Worm (Caenorhabditis elegans): ENCODE data around the gene kcmf-1.

Gene kcmf-1

ce11 chrIII:7814159-7815055 is 14.8 kb upstream of the kcmf-1 start, which contains the start of gene egl-5:
TSS of gene egl-5 (plus strand) at chrIII:7814374.
- no peak for TF ChIP-seq W03F9.2 (tag; optimal IDR thresholded peaks at IDR 0.05)
- no peak for TF ChIP-seq dao-5 (tag; optimal IDR thresholded peaks at IDR 0.05)
- TF ChIP-seq him-1 (tag; optimal IDR thresholded peaks at IDR 0.05): no peak

ce11 chrIII:7815056-7815366 is 14.2 kb upstream of the kcmf-1 start:
- TF ChIP-seq W03F9.2 (tag; optimal IDR thresholded peaks at IDR 0.05) (no peak), dao-5 (tag; optimal IDR thresholded peaks at IDR 0.05) (no peak)

- TF ChIP-seq W03F9.2 (tag; optimal IDR thresholded peaks at IDR 0.05) (no peak), him-1 (tag; optimal IDR thresholded peaks at IDR 0.05) (no peak), dao-5 (tag; optimal IDR thresholded peaks at IDR 0.05) (no peak)
Measured at ce11 chrIII:7815571-7816348, 13.5 kb upstream of the kcmf-1 start.

DNA sequence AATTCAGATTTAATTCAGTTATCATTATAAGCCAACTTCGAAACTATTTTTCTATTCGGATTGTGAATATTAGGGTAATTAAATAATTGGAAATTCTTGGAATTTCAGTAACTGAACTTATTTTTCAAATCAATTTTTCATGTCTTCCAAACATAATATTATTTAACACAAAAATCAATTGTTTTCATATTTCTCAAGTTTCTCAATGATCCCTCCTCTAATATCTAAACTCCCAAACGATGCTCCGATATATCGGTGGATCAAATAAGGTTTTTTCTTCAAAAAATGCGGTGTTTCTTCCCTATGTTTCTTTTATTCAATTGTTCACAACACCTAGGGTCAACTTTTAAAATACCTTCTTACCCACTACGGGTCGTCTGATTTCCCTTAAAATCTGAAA is 12.7 kb upstream of the kcmf-1 start:
- no peak for TF ChIP-seq dao-5 (tag; optimal IDR thresholded peaks at IDR 0.05)
- TF ChIP-seq W03F9.2 (tag; optimal IDR thresholded peaks at IDR 0.05): no peak
- TF ChIP-seq him-1 (tag; optimal IDR thresholded peaks at IDR 0.05): no peak

DNA sequence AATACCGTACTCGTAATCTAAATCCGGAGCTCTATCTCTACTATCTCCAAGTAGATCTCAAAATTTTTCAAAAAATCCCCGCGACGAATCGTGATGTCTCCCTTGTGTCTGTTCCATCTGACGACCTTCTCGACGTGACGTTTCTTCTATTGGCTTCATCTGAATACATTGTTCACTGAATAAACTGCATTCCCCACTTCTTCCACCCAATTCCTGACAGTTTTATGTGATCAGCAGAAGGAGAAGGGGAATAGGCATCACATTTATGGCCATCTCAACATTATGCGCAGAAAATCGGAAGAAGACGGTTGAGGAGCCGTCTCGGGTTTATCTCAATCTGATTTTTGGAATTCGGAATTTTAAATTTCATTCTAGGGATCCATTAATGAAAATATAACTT is 10.2 kb upstream of the kcmf-1 start:
- TF ChIP-seq dao-5 (tag; optimal IDR thresholded peaks at IDR 0.05) (no peak), W03F9.2 (tag; optimal IDR thresholded peaks at IDR 0.05) (no peak), him-1 (tag; optimal IDR thresholded peaks at IDR 0.05) (no peak)

DNA sequence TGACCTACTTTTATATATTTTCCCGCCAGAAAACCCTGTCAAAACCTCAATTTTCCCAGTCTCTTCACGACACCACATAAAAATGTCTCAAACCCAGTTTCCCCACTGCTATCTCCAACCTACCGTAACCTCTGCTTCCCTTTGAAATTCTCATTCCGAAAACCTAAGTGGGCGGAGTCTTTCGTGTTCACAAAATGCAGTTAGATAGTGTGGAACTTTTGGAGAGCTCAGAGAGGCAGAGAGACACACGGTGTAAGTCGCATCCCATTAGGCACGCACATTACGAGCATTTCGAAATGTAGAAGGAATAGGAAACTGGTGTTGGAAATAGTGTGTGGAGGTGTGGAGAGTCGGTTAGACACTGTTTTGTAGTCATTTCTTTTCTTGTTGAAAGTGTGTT is 9.3 kb upstream of the kcmf-1 start:
- TF ChIP-seq W03F9.2 (tag; optimal IDR thresholded peaks at IDR 0.05): no peak
- TF ChIP-seq him-1 (tag; optimal IDR thresholded peaks at IDR 0.05): no peak
- no peak for TF ChIP-seq dao-5 (tag; optimal IDR thresholded peaks at IDR 0.05)

ce11 chrIII:7823285-7823684 is 5.9 kb upstream of the kcmf-1 start:
- TF ChIP-seq him-1 (tag; optimal IDR thresholded peaks at IDR 0.05) (no peak), dao-5 (tag; optimal IDR thresholded peaks at IDR 0.05) (no peak), W03F9.2 (tag; optimal IDR thresholded peaks at IDR 0.05) (no peak)

ce11 chrIII:7824041-7824440 is 5.2 kb upstream of the kcmf-1 start:
- TF ChIP-seq him-1 (tag; optimal IDR thresholded peaks at IDR 0.05): no peak

ce11 chrIII:7832473-7832872 is 3.3 kb downstream of the kcmf-1 start:
- TF ChIP-seq W03F9.2 (tag; optimal IDR thresholded peaks at IDR 0.05): no peak
- TF ChIP-seq dao-5 (tag; optimal IDR thresholded peaks at IDR 0.05): no peak

DNA sequence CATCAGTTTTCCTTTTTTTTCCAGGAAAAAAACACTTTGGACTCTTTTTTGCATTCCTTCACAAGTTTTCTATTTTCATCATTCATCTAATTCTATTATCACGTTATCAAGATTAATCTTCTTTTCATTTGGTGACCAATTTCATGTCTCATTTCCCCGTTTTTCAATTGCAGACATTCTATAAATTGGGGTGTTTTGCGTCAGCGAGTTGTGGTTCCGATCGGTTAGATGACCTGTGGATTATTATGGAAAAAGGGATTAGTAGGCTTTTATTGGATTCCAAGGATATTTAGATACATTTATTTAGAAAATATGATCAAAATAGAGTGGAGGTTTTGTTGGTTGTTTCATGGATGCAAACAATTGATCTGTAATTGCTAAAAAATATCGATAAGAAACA is 5.6 kb downstream of the kcmf-1 start:
- TF ChIP-seq W03F9.2 (tag; optimal IDR thresholded peaks at IDR 0.05) (no peak), him-1 (tag; optimal IDR thresholded peaks at IDR 0.05) (no peak), dao-5 (tag; optimal IDR thresholded peaks at IDR 0.05) (no peak)

DNA sequence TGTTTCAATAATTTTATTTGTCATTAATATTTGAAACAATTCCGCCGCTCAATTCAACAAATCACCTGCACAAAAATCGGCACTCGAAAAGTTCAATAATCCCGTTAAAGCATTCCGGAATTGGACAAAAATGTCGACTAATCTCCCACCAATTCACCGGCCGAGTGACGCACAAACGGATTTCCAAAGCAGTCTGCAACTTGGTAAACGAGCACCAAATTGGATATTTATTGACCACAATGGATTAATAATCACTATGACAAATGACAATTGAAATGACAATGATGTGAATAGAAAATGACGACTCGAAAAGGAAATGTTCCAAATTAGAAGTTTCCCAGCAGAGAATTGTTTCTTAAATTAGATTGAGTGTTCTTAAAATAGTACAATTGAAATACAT is 6.5 kb downstream of the kcmf-1 start:
- TF ChIP-seq W03F9.2 (tag; optimal IDR thresholded peaks at IDR 0.05): no peak
- TF ChIP-seq dao-5 (tag; optimal IDR thresholded peaks at IDR 0.05): no peak
- no peak for TF ChIP-seq him-1 (tag; optimal IDR thresholded peaks at IDR 0.05)

ce11 chrIII:7837567-7837966 is 8.4 kb downstream of the kcmf-1 start:
- TF ChIP-seq him-1 (tag; optimal IDR thresholded peaks at IDR 0.05) (no peak), dao-5 (tag; optimal IDR thresholded peaks at IDR 0.05) (no peak), W03F9.2 (tag; optimal IDR thresholded peaks at IDR 0.05) (no peak)

- TF ChIP-seq dao-5 (tag; optimal IDR thresholded peaks at IDR 0.05) (no peak), W03F9.2 (tag; optimal IDR thresholded peaks at IDR 0.05) (no peak), him-1 (tag; optimal IDR thresholded peaks at IDR 0.05) (no peak)
Measured at ce11 chrIII:7838907-7839642, 9.9 kb downstream of the kcmf-1 start, which contains the start of gene ceh-23. TSS of gene ceh-23 (plus strand) at chrIII:7839592.

- TF ChIP-seq W03F9.2 (tag; optimal IDR thresholded peaks at IDR 0.05): no peak
- TF ChIP-seq dao-5 (tag; optimal IDR thresholded peaks at IDR 0.05): no peak
Measured at ce11 chrIII:7843536-7843935, 14.3 kb downstream of the kcmf-1 start, which contains the start of gene ZK652.8. TSS of gene ZK652.8 (minus strand) at chrIII:7843636.

Measured in whole organism, L4/young adult.